Worm (Caenorhabditis elegans): Measurements from ENCODE around the gene C10B5.3.

ce11 chrV:8555955-8556354 is 32.0 kb downstream of the C10B5.3 start:
- TF ChIP-seq aly-1 (tag; optimal IDR thresholded peaks at IDR 0.05) (no peak), tbx-37 (GFP tag; conservative IDR thresholded peaks at IDR 0.05) (no peak), scrt-1 (GFP tag; IDR thresholded peaks at IDR 0.05) (no peak), sea-1 (GFP tag; conservative IDR thresholded peaks at IDR 0.05) (no peak), ceh-13 (GFP tag; optimal IDR thresholded peaks at IDR 0.05) (no peak), ceh-36 (tag; optimal IDR thresholded peaks at IDR 0.05) (no peak), pes-1 (GFP tag; IDR thresholded peaks at IDR 0.05) (no peak), hnd-1 (tag; optimal IDR thresholded peaks at IDR 0.05) (no peak), hmg-4 (GFP tag; optimal IDR thresholded peaks at IDR 0.05) (no peak), ama-1 (optimal IDR thresholded peaks at IDR 0.05) (no peak), ets-7 (tag; optimal IDR thresholded peaks at IDR 0.05) (no peak), flt-1 (GFP tag; IDR thresholded peaks at IDR 0.05) (no peak), tra-4 (tag; optimal IDR thresholded peaks at IDR 0.05) (no peak)

Measured in whole organism, early embryonic.